Worm (Caenorhabditis elegans): Measurements from ENCODE around the gene F16B4.7.

The F16B4.7 gene

ce11 chrV:1594554-1595092 is 9.1 kb downstream of the F16B4.7 start:
- TF ChIP-seq pag-3 (tag; optimal IDR thresholded peaks at IDR 0.05; ENCODE audit: borderline replicate concordance, insufficient read depth) (no peak), nhr-47 (tag; optimal IDR thresholded peaks at IDR 0.05) (no peak), vab-15 (tag; optimal IDR thresholded peaks at IDR 0.05) (no peak), swsn-7 (tag; optimal IDR thresholded peaks at IDR 0.05) (no peak), skn-1 (tag; optimal IDR thresholded peaks at IDR 0.05) (no peak), fkh-4 (tag; optimal IDR thresholded peaks at IDR 0.05; ENCODE audit: borderline replicate concordance) (no peak), blmp-1 (tag; optimal IDR thresholded peaks at IDR 0.05) (no peak), ceh-63 (GFP tag; optimal IDR thresholded peaks at IDR 0.05) (no peak), ceh-8 (GFP tag; optimal IDR thresholded peaks at IDR 0.05) (no peak)

ce11 chrV:1599088-1599487 is 13.6 kb downstream of the F16B4.7 start:
- TF ChIP-seq lin-35 (GFP tag; optimal IDR thresholded peaks at IDR 0.05), result peak in 1 of 2 experiments; percentile 28
- TF ChIP-seq nhr-71 (tag; optimal IDR thresholded peaks at IDR 0.05), result peak; percentile 29
- peak; percentile 14 for TF ChIP-seq snu-23 (GFP tag; optimal IDR thresholded peaks at IDR 0.05)
- peak in 1 of 3 experiments; percentile 20 for TF ChIP-seq dpl-1 (GFP tag; optimal IDR thresholded peaks at IDR 0.05)
- TF ChIP-seq nhr-20 (tag; optimal IDR thresholded peaks at IDR 0.05), result peak; percentile 6
- peak in 1 of 2 experiments; percentile 15 for TF ChIP-seq efl-1 (optimal IDR thresholded peaks at IDR 0.05)
- TF ChIP-seq efl-1 (GFP tag; optimal IDR thresholded peaks at IDR 0.05 in 1 of 2), result peak in 1 of 2 experiments; percentile 87

ce11 chrV:1600561-1601088 is 15.1 kb downstream of the F16B4.7 start, which contains the start of gene F16B4.2:
F16B4.2 (plus strand) TSS chrV:1601038.
- TF ChIP-seq unc-98 (GFP tag; IDR thresholded peaks at IDR 0.05), result no peak
- TF ChIP-seq efl-1 (optimal IDR thresholded peaks at IDR 0.05), result no peak
- TF ChIP-seq efl-1 (GFP tag; optimal IDR thresholded peaks at IDR 0.05 in 1 of 2), result peak in 1 of 2 experiments; percentile 72

ce11 chrV:1607790-1608189 is 22.3 kb downstream of the F16B4.7 start, which contains the start of gene nhr-178:
nhr-178 (minus strand) TSS chrV:1607953.
- TF ChIP-seq aha-1 (tag; optimal IDR thresholded peaks at IDR 0.05) (no peak), nhr-71 (tag; optimal IDR thresholded peaks at IDR 0.05) (peak; percentile 62), elt-2 (tag; optimal IDR thresholded peaks at IDR 0.05) (peak; percentile 76), lin-39 (tag; optimal IDR thresholded peaks at IDR 0.05) (no peak), hlh-4 (tag; optimal IDR thresholded peaks at IDR 0.05) (no peak), unc-130 (tag; optimal IDR thresholded peaks at IDR 0.05) (no peak), rnt-1 (tag; optimal IDR thresholded peaks at IDR 0.05) (no peak), fos-1 (tag; optimal IDR thresholded peaks at IDR 0.05) (no peak), skn-1 (tag; optimal IDR thresholded peaks at IDR 0.05) (no peak), nhr-90 (tag; optimal IDR thresholded peaks at IDR 0.05; ENCODE audit: poor library complexity) (peak; percentile 52), ets-5 (GFP tag; IDR thresholded peaks at IDR 0.05) (no peak), mef-2 (tag; optimal IDR thresholded peaks at IDR 0.05) (no peak), nhr-28 (tag; optimal IDR thresholded peaks at IDR 0.05) (no peak), ztf-4 (tag; optimal IDR thresholded peaks at IDR 0.05) (no peak), unc-98 (GFP tag; IDR thresholded peaks at IDR 0.05) (no peak), ceh-82 (tag; optimal IDR thresholded peaks at IDR 0.05) (no peak), mdl-1 (tag; optimal IDR thresholded peaks at IDR 0.05) (peak in 1 of 2 experiments; percentile 61), C34B4.2 (tag; optimal IDR thresholded peaks at IDR 0.05) (no peak), nhr-20 (tag; optimal IDR thresholded peaks at IDR 0.05) (peak; percentile 68), unc-30 (tag; optimal IDR thresholded peaks at IDR 0.05) (no peak), efl-1 (optimal IDR thresholded peaks at IDR 0.05) (no peak), efl-1 (GFP tag; optimal IDR thresholded peaks at IDR 0.05 in 1 of 2) (peak in 1 of 2 experiments; percentile 82), nhr-77 (tag; optimal IDR thresholded peaks at IDR 0.05) (peak; percentile 74), mep-1 (tag; optimal IDR thresholded peaks at IDR 0.05) (no peak), nhr-47 (tag; optimal IDR thresholded peaks at IDR 0.05) (no peak), alr-1 (tag; optimal IDR thresholded peaks at IDR 0.05; ENCODE audit: borderline replicate concordance) (no peak), blmp-1 (tag; optimal IDR thresholded peaks at IDR 0.05) (peak; percentile 18), elt-3 (tag; optimal IDR thresholded peaks at IDR 0.05) (peak in 3 of 6 experiments; percentile 10 to 65 (median 46)), nhr-237 (tag; optimal IDR thresholded peaks at IDR 0.05) (no peak), nhr-84 (tag; optimal IDR thresholded peaks at IDR 0.05) (no peak), isw-1 (GFP tag; IDR thresholded peaks at IDR 0.05) (no peak), lsy-2 (tag; optimal IDR thresholded peaks at IDR 0.05) (no peak), swsn-7 (tag; optimal IDR thresholded peaks at IDR 0.05) (no peak), hlh-17 (GFP tag; optimal IDR thresholded peaks at IDR 0.05; ENCODE audit: borderline replicate concordance) (no peak), snpc-4 (tag; optimal IDR thresholded peaks at IDR 0.05) (no peak), jun-1 (tag; optimal IDR thresholded peaks at IDR 0.05) (no peak), ama-1 (optimal IDR thresholded peaks at IDR 0.05) (no peak)

Data from whole organism, L1 larva.